Fruit fly (Drosophila melanogaster): Measurements from ENCODE around the gene sicily.
A peak's percentile ranks its signal among the peaks of the same experiment; 100 is the strongest.

- no peak for TF ChIP-seq CG15336 (GFP tag; IDR thresholded peaks at IDR 0.05)
- no peak for TF ChIP-seq Eip75B (GFP tag; optimal IDR thresholded peaks at IDR 0.05)
- TF ChIP-seq CG6276 (GFP tag; optimal IDR thresholded peaks at IDR 0.05) = no peak
- peak; percentile 30 for TF ChIP-seq Eip93F (GFP tag; optimal IDR thresholded peaks at IDR 0.05)
- TF ChIP-seq topi (GFP tag; optimal IDR thresholded peaks at IDR 0.05) = no peak
- no peak for TF ChIP-seq Ets21C (GFP tag; optimal IDR thresholded peaks at IDR 0.05)
- no peak for TF ChIP-seq CG6808 (GFP tag; optimal IDR thresholded peaks at IDR 0.05)
- no peak for TF ChIP-seq Lpt (GFP tag; optimal IDR thresholded peaks at IDR 0.05)
- no peak for TF ChIP-seq cyc (GFP tag; optimal IDR thresholded peaks at IDR 0.05)
- no peak for TF ChIP-seq Sox15 (GFP tag; optimal IDR thresholded peaks at IDR 0.05)
- TF ChIP-seq Hr38 (GFP tag; optimal IDR thresholded peaks at IDR 0.05) = no peak
Measured at dm6 chrX:11922650-11923237, 31.2 kb downstream of the sicily start.
